Worm (Caenorhabditis elegans): ENCODE results near the gene T18D3.6.

DNA sequence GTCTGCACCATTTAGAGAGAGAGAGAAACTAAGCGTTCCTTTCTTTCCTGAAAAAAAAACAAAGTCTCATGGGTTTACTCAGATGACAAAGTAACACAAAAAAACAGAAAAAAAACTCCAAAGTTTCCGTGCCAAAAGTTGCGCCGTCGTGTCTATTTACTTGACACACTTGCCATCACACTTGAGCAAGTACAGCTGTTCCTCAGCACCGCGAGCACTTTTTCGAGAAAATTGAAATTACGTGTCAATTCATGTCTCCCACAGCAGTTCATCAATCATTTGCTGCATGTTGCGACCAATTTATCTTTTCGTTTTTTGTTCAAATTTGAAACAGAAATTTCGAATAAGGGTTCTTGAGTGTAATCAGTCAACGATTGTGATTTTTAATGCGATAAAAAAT, 13.2 kb upstream of the T18D3.6 start:
- TF ChIP-seq snpc-4 (tag; optimal IDR thresholded peaks at IDR 0.05) (no peak), ceh-82 (tag; optimal IDR thresholded peaks at IDR 0.05) (no peak), hmg-1.1 (GFP tag; IDR thresholded peaks at IDR 0.05) (no peak), aha-1 (tag) (no peak), F49E8.2 (tag; optimal IDR thresholded peaks at IDR 0.05; ENCODE audit: borderline replicate concordance) (no peak), lsy-2 (tag; optimal IDR thresholded peaks at IDR 0.05) (no peak), mdl-1 (tag; optimal IDR thresholded peaks at IDR 0.05) (no peak), lir-3 (tag; optimal IDR thresholded peaks at IDR 0.05) (no peak), ZK546.5 (tag; optimal IDR thresholded peaks at IDR 0.05) (no peak), nhr-28 (tag; optimal IDR thresholded peaks at IDR 0.05) (no peak), attf-4 (tag; optimal IDR thresholded peaks at IDR 0.05) (no peak), ceh-32 (tag; optimal IDR thresholded peaks at IDR 0.05; ENCODE audit: poor library complexity) (no peak), duxl-1 (tag; optimal IDR thresholded peaks at IDR 0.05; ENCODE audit: poor library complexity) (no peak)

All from whole organism, L4 larva.